Fruit fly (Drosophila melanogaster) whole organism, embryonic: ENCODE results near the gene CG9919.

Experiments
- B-H1 ChIP-seq: fragments of 200-800 bp; sonication (Bioruptor generic); IDR thresholded peaks from 3 replicates; pipeline ENCODE4 v1.3.6; 2022; ENCODE audit warnings: missing biosample characterization, missing genetic modification characterization
- CG10462 ChIP-seq: fragments of 200-800 bp; sonication (Bioruptor generic); optimal IDR thresholded peaks from 2 replicates; lab custom pipeline; 2016; ENCODE audit warnings: missing biosample characterization, missing genetic modification characterization
- CG10959 ChIP-seq: fragments of 200-800 bp; sonication (Bioruptor generic); IDR thresholded peaks from 2 replicates; pipeline ENCODE4 v1.3.6; 2022; ENCODE audit warnings: missing biosample characterization, missing genetic modification characterization
- CG10979 ChIP-seq: fragments of 200-800 bp; sonication (Bioruptor generic); optimal IDR thresholded peaks from 2 replicates; lab custom pipeline; 2018; ENCODE audit warnings: missing biosample characterization, mild to moderate bottlenecking, missing genetic modification characterization, moderate library complexity
- CG13287 ChIP-seq: fragments of 200-800 bp; sonication (Bioruptor generic); IDR thresholded peaks from 2 replicates; pipeline ENCODE4 v1.3.6; 2022; ENCODE audit warnings: missing biosample characterization, missing genetic modification characterization; ENCODE audit not compliant: partially characterized antibody
- CG13775 ChIP-seq: fragments of 200-800 bp; sonication (Bioruptor generic); optimal IDR thresholded peaks from 3 replicates; lab custom pipeline; 2017; ENCODE audit warnings: missing biosample characterization, mild to moderate bottlenecking, missing genetic modification characterization
- CG15073 ChIP-seq: fragments of 200-800 bp; sonication (Bioruptor generic); optimal IDR thresholded peaks from 2 replicates; lab custom pipeline; 2016; ENCODE audit warnings: missing biosample characterization, missing genetic modification characterization
- CG18011 ChIP-seq: fragments of 200-800 bp; sonication (Bioruptor generic); optimal IDR thresholded peaks from 2 replicates; lab custom pipeline; 2017; ENCODE audit warnings: missing biosample characterization, missing genetic modification characterization, mild to moderate bottlenecking, moderate library complexity, missing genotype
- CG18599 ChIP-seq: fragments of 200-800 bp; sonication (Bioruptor generic); optimal IDR thresholded peaks from 3 replicates; lab custom pipeline; 2017; ENCODE audit warnings: missing biosample characterization, missing genetic modification characterization, mild to moderate bottlenecking, moderate library complexity, missing genetic modification reagents
- CG30431 ChIP-seq: fragments of 200-800 bp; sonication (Bioruptor generic); optimal IDR thresholded peaks from 2 replicates; lab custom pipeline; 2017; ENCODE audit warnings: missing biosample characterization, missing genetic modification characterization
- CG34224 ChIP-seq: fragments of 200-800 bp; sonication (Bioruptor generic); IDR thresholded peaks from 3 replicates; pipeline ENCODE4 v1.3.6; 2022; ENCODE audit warnings: missing biosample characterization, missing genetic modification characterization; ENCODE audit not compliant: partially characterized antibody
- CG42726 ChIP-seq: fragments of 200-800 bp; sonication (Bioruptor generic); IDR thresholded peaks from 2 replicates; pipeline ENCODE4 v1.3.6; 2022; ENCODE audit warnings: missing biosample characterization, missing genetic modification characterization; ENCODE audit not compliant: partially characterized antibody
- CG4617 ChIP-seq: fragments of 200-800 bp; sonication (Bioruptor generic); optimal IDR thresholded peaks from 3 replicates; lab custom pipeline; 2016; ENCODE audit warnings: missing biosample characterization, missing genetic modification characterization, borderline replicate concordance
- CG4730 ChIP-seq: fragments of 200-800 bp; sonication (Bioruptor generic); IDR thresholded peaks from 2 replicates; pipeline ENCODE4 v1.3.6; 2022; ENCODE audit warnings: missing biosample characterization, missing genetic modification characterization
- CG4854 ChIP-seq: fragments of 200-800 bp; sonication (Bioruptor generic); optimal IDR thresholded peaks from 2 replicates; lab custom pipeline; 2016; ENCODE audit warnings: missing biosample characterization, missing genetic modification characterization, inconsistent platforms
- CG7271 ChIP-seq: fragments of 200-800 bp; sonication (Bioruptor generic); optimal IDR thresholded peaks from 2 replicates; lab custom pipeline; 2018; ENCODE audit warnings: missing biosample characterization, mild to moderate bottlenecking, missing genetic modification characterization, moderate library complexity
- CG7372 ChIP-seq: fragments of 200-800 bp; sonication (Bioruptor generic); IDR thresholded peaks from 2 replicates; pipeline ENCODE4 v1.3.6; 2022; ENCODE audit warnings: missing biosample characterization, missing genetic modification characterization
- CG7745 ChIP-seq: fragments of 200-800 bp; sonication (Bioruptor generic); optimal IDR thresholded peaks from 2 replicates; lab custom pipeline; 2018; ENCODE audit warnings: missing biosample characterization, mild to moderate bottlenecking, missing genetic modification characterization, moderate library complexity
- CG9817 ChIP-seq: fragments of 200-800 bp; sonication (Bioruptor generic); optimal IDR thresholded peaks from 2 replicates; lab custom pipeline; 2018; ENCODE audit warnings: missing biosample characterization, mild to moderate bottlenecking, missing genetic modification characterization, moderate library complexity
- CrebB ChIP-seq: fragments of 200-800 bp; sonication (Bioruptor generic); optimal IDR thresholded peaks from 3 replicates; lab custom pipeline; 2018; ENCODE audit warnings: missing biosample characterization, mild to moderate bottlenecking, missing genetic modification characterization
- HHEX ChIP-seq: fragments of 200-800 bp; sonication (Bioruptor generic); optimal IDR thresholded peaks from 3 replicates; lab custom pipeline; 2017; ENCODE audit warnings: missing biosample characterization, mild to moderate bottlenecking, missing genetic modification characterization, missing genetic modification reagents
- HmgD ChIP-seq: fragments of 200-800 bp; sonication (Bioruptor generic); optimal IDR thresholded peaks from 3 replicates; lab custom pipeline; 2016; ENCODE audit warnings: missing biosample characterization, missing genetic modification characterization
- Mrtf ChIP-seq: fragments of 200-800 bp; sonication (Bioruptor generic); IDR thresholded peaks from 3 replicates; pipeline ENCODE4 v1.3.6; 2022; ENCODE audit warnings: missing biosample characterization, missing genetic modification characterization
- NK7.1 ChIP-seq: fragments of 200-800 bp; sonication (Bioruptor generic); optimal IDR thresholded peaks from 3 replicates; lab custom pipeline; 2016; ENCODE audit warnings: missing biosample characterization, missing genetic modification characterization
- Nf-YB ChIP-seq: fragments of 200-800 bp; sonication (Bioruptor generic); optimal IDR thresholded peaks from 3 replicates; lab custom pipeline; 2019; ENCODE audit warnings: missing biosample characterization, mild to moderate bottlenecking, missing genetic modification characterization, moderate library complexity
- Ssrp ChIP-seq: fragments of 200-800 bp; sonication (Bioruptor generic); optimal IDR thresholded peaks from 2 replicates; lab custom pipeline; 2018; ENCODE audit warnings: missing biosample characterization, mild to moderate bottlenecking, missing genetic modification characterization, moderate library complexity
- Taf1 ChIP-seq: fragments of 200-800 bp; sonication (Bioruptor generic); IDR thresholded peaks from 2 replicates; pipeline ENCODE4 v1.3.6; 2022; ENCODE audit warnings: missing biosample characterization, missing genetic modification characterization
- ac ChIP-seq: fragments of 200-800 bp; sonication (Bioruptor generic); optimal IDR thresholded peaks from 3 replicates; lab custom pipeline; 2017; ENCODE audit warnings: missing biosample characterization, mild to moderate bottlenecking, missing genetic modification characterization
- amos ChIP-seq: fragments of 200-800 bp; sonication (Bioruptor generic); IDR thresholded peaks from 2 replicates; pipeline ENCODE4 v1.3.6; 2022; ENCODE audit warnings: missing biosample characterization, missing genetic modification characterization; ENCODE audit not compliant: partially characterized antibody
- bowl ChIP-seq: fragments of 200-800 bp; sonication (Bioruptor generic); IDR thresholded peaks from 2 replicates; pipeline ENCODE4 v1.3.6; 2022; ENCODE audit warnings: missing biosample characterization, missing genetic modification characterization
- chn ChIP-seq: fragments of 200-800 bp; sonication (Bioruptor generic); optimal IDR thresholded peaks from 2 replicates; lab custom pipeline; 2016; ENCODE audit warnings: missing biosample characterization, missing genetic modification characterization
- croc ChIP-seq: fragments of 200-800 bp; sonication (Bioruptor generic); conservative IDR thresholded peaks from 3 replicates; pipeline ENCODE4 v1.3.6; 2022; ENCODE audit warnings: missing biosample characterization, missing genetic modification characterization
- da ChIP-seq: fragments of 200-800 bp; sonication (Bioruptor generic); optimal IDR thresholded peaks from 2 replicates; lab custom pipeline; 2016; ENCODE audit warnings: missing biosample characterization, missing genetic modification characterization
- dan ChIP-seq: fragments of 200-800 bp; sonication (Bioruptor generic); IDR thresholded peaks from 2 replicates; pipeline ENCODE4 v1.3.6; 2022; ENCODE audit warnings: missing biosample characterization, missing genetic modification characterization
- danr ChIP-seq: fragments of 200-800 bp; sonication (Bioruptor generic); IDR thresholded peaks from 2 replicates; pipeline ENCODE4 v1.3.6; 2022; ENCODE audit warnings: missing biosample characterization, missing genetic modification characterization
- dmrt11E ChIP-seq: fragments of 200-800 bp; sonication (Bioruptor generic); optimal IDR thresholded peaks from 3 replicates; lab custom pipeline; 2018; ENCODE audit warnings: missing biosample characterization, mild to moderate bottlenecking, missing genetic modification characterization, moderate library complexity
- exex ChIP-seq: fragments of 200-800 bp; sonication (Bioruptor generic); optimal IDR thresholded peaks from 4 replicates; lab custom pipeline; 2018; ENCODE audit warnings: missing biosample characterization, mild to moderate bottlenecking, missing genetic modification characterization, moderate library complexity
- fu2 ChIP-seq: fragments of 200-800 bp; sonication (Bioruptor generic); optimal IDR thresholded peaks from 2 replicates; lab custom pipeline; 2016; ENCODE audit warnings: missing biosample characterization, missing genetic modification characterization
- gsb ChIP-seq: fragments of 200-800 bp; sonication (Bioruptor generic); IDR thresholded peaks from 2 replicates; pipeline ENCODE4 v1.3.6; 2022; ENCODE audit warnings: missing biosample characterization, missing genetic modification characterization
- insv ChIP-seq, 2 experiments: fragments of 200-800 bp; sonication (Bioruptor generic); optimal IDR thresholded peaks; 3 replicates each; lab custom pipeline; 2016 to 2018; ENCODE audit warnings: missing biosample characterization in 2 of 2, missing genetic modification characterization in 2 of 2
- lilli ChIP-seq: fragments of 200-800 bp; sonication (Bioruptor generic); optimal IDR thresholded peaks from 3 replicates; lab custom pipeline; 2016; ENCODE audit warnings: missing biosample characterization, missing genetic modification characterization
- mld ChIP-seq: fragments of 200-800 bp; sonication (Bioruptor generic); IDR thresholded peaks from 3 replicates; pipeline ENCODE4 v1.3.6; 2022; ENCODE audit warnings: missing biosample characterization, missing genetic modification characterization; ENCODE audit not compliant: partially characterized antibody
- pum ChIP-seq: fragments of 200-800 bp; sonication (Bioruptor generic); optimal IDR thresholded peaks from 2 replicates; lab custom pipeline; 2016; ENCODE audit warnings: missing biosample characterization, missing genetic modification characterization
- sima ChIP-seq: fragments of 200-800 bp; sonication (Bioruptor generic); optimal IDR thresholded peaks from 2 replicates; lab custom pipeline; 2016; ENCODE audit warnings: missing biosample characterization, missing genetic modification characterization
- slou ChIP-seq: fragments of 200-800 bp; sonication (Bioruptor generic); optimal IDR thresholded peaks from 3 replicates; lab custom pipeline; 2016; ENCODE audit warnings: missing biosample characterization, missing genetic modification characterization
- ttk ChIP-seq: fragments of 200-800 bp; sonication (Bioruptor generic); IDR thresholded peaks from 2 replicates; pipeline ENCODE4 v2.1.2; 2022; ENCODE audit warnings: missing biosample characterization, missing genetic modification characterization
- tup ChIP-seq: fragments of 200-800 bp; sonication (Bioruptor generic); optimal IDR thresholded peaks from 2 replicates; lab custom pipeline; 2016; ENCODE audit warnings: missing biosample characterization, mild to moderate bottlenecking, missing genetic modification characterization, moderate library complexity
- vnd ChIP-seq: fragments of 200-800 bp; sonication (Bioruptor generic); IDR thresholded peaks from 3 replicates; pipeline ENCODE4 v1.3.6; 2022; ENCODE audit warnings: missing biosample characterization, missing genetic modification characterization; ENCODE audit not compliant: partially characterized antibody
- wor ChIP-seq: fragments of 200-800 bp; sonication (Bioruptor generic); IDR thresholded peaks from 2 replicates; pipeline ENCODE4 v1.3.6; 2022; ENCODE audit warnings: missing biosample characterization, missing genetic modification characterization

The CG9919 gene

DNA sequence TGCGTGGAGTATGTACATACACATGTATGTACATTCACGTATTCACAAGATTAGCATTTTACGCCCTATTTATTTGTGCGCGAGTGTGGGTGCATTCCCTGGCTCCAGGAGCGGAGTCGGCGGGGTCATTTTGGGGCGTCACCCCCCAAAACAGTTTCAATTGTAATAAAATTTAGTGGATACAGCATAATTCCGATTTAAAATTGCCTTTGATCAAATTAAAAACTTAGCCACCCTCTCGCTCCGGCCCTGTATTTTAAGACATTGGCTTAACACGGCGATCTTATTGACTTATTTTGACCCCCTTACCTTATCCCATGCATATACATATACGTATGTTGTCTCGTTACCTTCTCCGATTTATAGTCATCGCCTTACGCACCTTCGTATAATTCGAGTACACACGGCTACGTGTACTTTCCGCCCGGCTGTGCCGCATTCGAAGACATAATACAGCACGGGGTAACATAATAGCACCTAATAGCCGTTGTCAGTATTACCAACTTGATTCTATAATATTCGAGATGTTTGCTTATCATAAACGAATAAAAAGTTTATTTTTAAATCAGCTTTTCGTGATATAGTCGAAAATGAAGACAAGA, 51.1 kb downstream of the CG9919 start (continued):
- TF ChIP-seq CG7271 (tag; lab: Kevin White, UChicago) (no peak), CG13775 (GFP tag; lab: Kevin White, UChicago) (peak; percentile 39), Nf-YB (peak; percentile 5), ttk (GFP tag; lab: Robert Waterston, UW) (peak; percentile 90), insv (GFP tag; optimal IDR thresholded peaks at IDR 0.05; lab: Kevin White, UChicago) (no peak), lilli (GFP tag; lab: Kevin White, UChicago) (peak; percentile 90), amos (GFP tag; lab: Robert Waterston, UW) (peak; percentile 54), tup (peak; percentile 44), vnd (0 out of 3 replicates have a peak, but pooled peaks have one; percentile 11), gsb (peak; percentile 63), danr (GFP tag; lab: Robert Waterston, UW) (peak; percentile 84), CrebB (tag; lab: Kevin White, UChicago) (peak; percentile 22), CG15073 (GFP tag; lab: Kevin White, UChicago) (no peak), ac (GFP tag; lab: Kevin White, UChicago) (no peak), exex (tag; lab: Kevin White, UChicago) (no peak), slou (peak; percentile 30), B-H1 (GFP tag; lab: Robert Waterston, UW) (peak; percentile 88), dan (GFP tag; lab: Robert Waterston, UW) (no peak; the same call in 1 of the 2 replicates), Ssrp (peak; percentile 75), sima (GFP tag; lab: Kevin White, UChicago) (no peak), CG4854 (GFP tag; lab: Kevin White, UChicago) (peak; percentile 36), Mrtf (GFP tag; lab: Robert Waterston, UW) (peak; percentile 89), CG34224 (GFP tag; lab: Robert Waterston, UW) (no peak), CG4730 (GFP tag; lab: Robert Waterston, UW) (peak; percentile 86), HmgD (peak; percentile 41), CG30431 (GFP tag; lab: Kevin White, UChicago) (peak; percentile 69), CG10959 (peak; percentile 82), dmrt11E (tag; lab: Kevin White, UChicago) (peak; percentile 61), pum (GFP tag; lab: Kevin White, UChicago) (peak; percentile 94), CG13287 (GFP tag; lab: Robert Waterston, UW) (no peak), CG7372 (GFP tag; lab: Robert Waterston, UW) (peak; percentile 89), CG10979 (tag; lab: Kevin White, UChicago) (peak; percentile 72), bowl (0 out of 2 replicates have a peak, but pooled peaks have one; percentile 51), fu2 (GFP tag; lab: Kevin White, UChicago) (peak; percentile 58), CG18011 (GFP tag; lab: Kevin White, UChicago) (no peak), Taf1 (GFP tag; lab: Robert Waterston, UW) (peak; percentile 90), HHEX (GFP tag; lab: Kevin White, UChicago) (peak; percentile 79), CG10462 (GFP tag; lab: Kevin White, UChicago) (peak; percentile 68), CG9817 (peak; percentile 72), da (GFP tag; lab: Kevin White, UChicago) (peak; percentile 39), CG18599 (peak; percentile 73), CG4617 (GFP tag; lab: Kevin White, UChicago) (peak; percentile 47), mld (GFP tag; lab: Robert Waterston, UW) (no peak), croc (GFP tag; lab: Robert Waterston, UW) (peak; percentile 83), NK7.1 (GFP tag; lab: Kevin White, UChicago) (peak; percentile 68), CG42726 (GFP tag; lab: Robert Waterston, UW) (peak; percentile 79), CG7745 (tag; lab: Kevin White, UChicago) (no peak), wor (GFP tag; lab: Robert Waterston, UW) (peak; percentile 76), chn (GFP tag; lab: Kevin White, UChicago) (peak; percentile 73)
